Fruit fly (Drosophila melanogaster): Measurements from ENCODE around the gene CG31809.

DNA sequence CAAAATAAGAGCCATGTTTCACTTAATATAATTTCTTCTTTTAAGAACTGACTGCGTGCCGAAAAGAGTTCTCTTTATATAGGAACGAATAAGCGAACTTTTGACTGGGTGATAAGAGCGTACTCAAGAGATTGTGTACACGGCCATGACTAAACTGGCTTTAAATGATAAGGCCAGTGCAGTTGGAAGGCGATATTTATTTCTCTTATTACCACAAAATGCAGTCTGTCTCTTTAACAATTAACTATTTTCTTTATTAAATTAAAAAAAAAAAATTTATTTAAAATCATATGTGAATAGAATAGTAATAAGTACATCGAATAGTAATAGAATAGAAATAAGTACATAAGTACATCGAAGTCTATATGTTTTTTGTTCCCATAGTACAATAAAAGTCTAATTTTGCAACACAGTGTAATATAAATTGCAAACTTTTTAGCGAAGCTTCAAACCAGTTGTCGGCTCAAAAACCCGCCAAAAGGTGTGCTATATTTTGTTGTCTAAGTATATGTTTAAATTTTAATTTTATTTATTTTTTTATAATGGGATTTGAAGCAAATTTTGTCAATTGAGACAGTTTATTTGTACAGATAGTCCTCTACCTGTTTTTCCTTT lies 6.1 kb downstream of the CG31809 start, which contains the start of gene CG31810:
- TF ChIP-seq kay (GFP tag; ENCODE audit: borderline replicate concordance) (no peak), cnc (optimal IDR thresholded peaks at IDR 0.05) (no peak), CG14711 (tag; optimal IDR thresholded peaks at IDR 0.05) (peak; percentile 14), Clk (GFP tag; optimal IDR thresholded peaks at IDR 0.05) (no peak), tj (GFP tag; optimal IDR thresholded peaks at IDR 0.05) (no peak), Crg-1 (GFP tag; optimal IDR thresholded peaks at IDR 0.05) (no peak), CG12768 (GFP tag; optimal IDR thresholded peaks at IDR 0.05) (no peak), ovo (GFP tag; optimal IDR thresholded peaks at IDR 0.05) (no peak), CG1620 (GFP tag; optimal IDR thresholded peaks at IDR 0.05) (no peak), Hr96 (GFP tag; optimal IDR thresholded peaks at IDR 0.05) (no peak)
